Fruit fly (Drosophila melanogaster) S2 (cell line): ENCODE results near the gene MFS18.

ENCODE experiments used
- CG8478 ChIP-seq: fragments of >200 bp; optimal IDR thresholded peaks from 2 replicates; lab custom pipeline; 2018
- CTCF ChIP-seq, 2 experiments: fragments of >200 bp; optimal IDR thresholded peaks; 2 replicates each; lab custom pipeline; 2018

- no peak for TF ChIP-seq CG8478 (lab: Kevin White, UChicago)
- TF ChIP-seq CTCF (optimal IDR thresholded peaks at IDR 0.05; lab: Kevin White, UChicago), result no peak
Observed at dm6 chr2L:4476672-4477273, 28.3 kb upstream of the MFS18 start, which contains the start of gene ine.
